Fruit fly (Drosophila melanogaster): Measurements from ENCODE around the gene CG10581.

CG10581 gene

dm6 chr3L:21046107-21046708, 12.2 kb upstream of the CG10581 start (continued):
- TF ChIP-seq CG4318 (GFP tag; optimal IDR thresholded peaks at IDR 0.05) (peak; percentile 41), Sox15 (GFP tag; optimal IDR thresholded peaks at IDR 0.05) (no peak), dsx (GFP tag; optimal IDR thresholded peaks at IDR 0.05; ENCODE audit: poor library complexity, severe bottlenecking) (peak; percentile 15), topi (GFP tag; optimal IDR thresholded peaks at IDR 0.05) (no peak), CG31627 (GFP tag; optimal IDR thresholded peaks at IDR 0.05) (no peak), CG11762 (GFP tag; optimal IDR thresholded peaks at IDR 0.05; ENCODE audit: insufficient read depth) (no peak), Eip78C (GFP tag) (peak; percentile 72), CG1621 (tag; optimal IDR thresholded peaks at IDR 0.05) (no peak), Hr39 (GFP tag; optimal IDR thresholded peaks at IDR 0.05) (no peak), Ets96B (tag; optimal IDR thresholded peaks at IDR 0.05) (peak; percentile 47), CG11902 (GFP tag; optimal IDR thresholded peaks at IDR 0.05) (no peak), CG16779 (tag; optimal IDR thresholded peaks at IDR 0.05) (no peak), Met (GFP tag; optimal IDR thresholded peaks at IDR 0.05) (peak; percentile 14), pdm3 (GFP tag; optimal IDR thresholded peaks at IDR 0.05) (peak; percentile 39)

- TF ChIP-seq CG6163 (GFP tag; IDR thresholded peaks at IDR 0.05) = peak; percentile 12; the same call in 1 of the 3 replicates
- peak; percentile 1 for TF ChIP-seq Eip78C (GFP tag)
- TF ChIP-seq CG10631 (GFP tag; optimal IDR thresholded peaks at IDR 0.05) = peak; percentile 7
- peak; percentile 8 for TF ChIP-seq pdm3 (GFP tag; optimal IDR thresholded peaks at IDR 0.05)
- peak; percentile 41 for TF ChIP-seq CG32006 (GFP tag; optimal IDR thresholded peaks at IDR 0.05)
- TF ChIP-seq vri (GFP tag; optimal IDR thresholded peaks at IDR 0.05) = no peak
- no peak for TF ChIP-seq lz (GFP tag; optimal IDR thresholded peaks at IDR 0.05)
- peak; percentile 32 for TF ChIP-seq acj6 (GFP tag; optimal IDR thresholded peaks at IDR 0.05)
Measured at dm6 chr3L:21044721-21045120, 10.7 kb upstream of the CG10581 start.

dm6 chr3L:21043894-21044682, 10.1 kb upstream of the CG10581 start:
- TF ChIP-seq CG1621 (tag; optimal IDR thresholded peaks at IDR 0.05) (peak; percentile 46), net (GFP tag; optimal IDR thresholded peaks at IDR 0.05) (peak; percentile 16), CG16779 (tag; optimal IDR thresholded peaks at IDR 0.05) (no peak), CG6163 (GFP tag; IDR thresholded peaks at IDR 0.05) (no peak), esn (GFP tag; optimal IDR thresholded peaks at IDR 0.05) (peak; percentile 20), CG11902 (GFP tag; optimal IDR thresholded peaks at IDR 0.05) (no peak), CG31627 (GFP tag; optimal IDR thresholded peaks at IDR 0.05) (peak; percentile 30), Ets96B (tag; optimal IDR thresholded peaks at IDR 0.05) (peak; percentile 52), Smox (GFP tag; optimal IDR thresholded peaks at IDR 0.05) (peak; percentile 19), OdsH (GFP tag; optimal IDR thresholded peaks at IDR 0.05) (peak; percentile 15), Hr4 (GFP tag; optimal IDR thresholded peaks at IDR 0.05) (peak; percentile 61), CG32006 (GFP tag; optimal IDR thresholded peaks at IDR 0.05) (peak; percentile 58), Sox102F (GFP tag; optimal IDR thresholded peaks at IDR 0.05) (peak; percentile 8), dsx (GFP tag; optimal IDR thresholded peaks at IDR 0.05; ENCODE audit: poor library complexity, severe bottlenecking) (peak; percentile 38), Gug (GFP tag; IDR thresholded peaks at IDR 0.05) (no peak), achi (GFP tag; optimal IDR thresholded peaks at IDR 0.05) (peak; percentile 7), Sox14 (GFP tag; optimal IDR thresholded peaks at IDR 0.05) (peak; percentile 21), Sox15 (GFP tag; optimal IDR thresholded peaks at IDR 0.05) (no peak), CG6808 (GFP tag; optimal IDR thresholded peaks at IDR 0.05) (peak; percentile 53), Hr39 (GFP tag; optimal IDR thresholded peaks at IDR 0.05) (peak; percentile 20), cyc (GFP tag; optimal IDR thresholded peaks at IDR 0.05) (peak; percentile 13), pdm3 (GFP tag; optimal IDR thresholded peaks at IDR 0.05) (peak; percentile 40), CG15336 (GFP tag; IDR thresholded peaks at IDR 0.05) (no peak), fkh (GFP tag; optimal IDR thresholded peaks at IDR 0.05) (no peak), Hr38 (GFP tag; optimal IDR thresholded peaks at IDR 0.05) (no peak), Lpt (GFP tag; optimal IDR thresholded peaks at IDR 0.05) (no peak), CG10631 (GFP tag; optimal IDR thresholded peaks at IDR 0.05) (peak; percentile 35), acj6 (GFP tag; optimal IDR thresholded peaks at IDR 0.05) (peak; percentile 39), CG6854 (GFP tag; optimal IDR thresholded peaks at IDR 0.05) (no peak), CG4318 (GFP tag; optimal IDR thresholded peaks at IDR 0.05) (peak; percentile 50), CG34406 (GFP tag; optimal IDR thresholded peaks at IDR 0.05) (no peak), CG8319 (GFP tag; optimal IDR thresholded peaks at IDR 0.05) (no peak), svp (GFP tag) (peak; percentile 61), ss (GFP tag; optimal IDR thresholded peaks at IDR 0.05) (peak; percentile 31 to 59), dac (GFP tag; optimal IDR thresholded peaks at IDR 0.05) (peak; percentile 8), CG8119 (GFP tag; IDR thresholded peaks at IDR 0.05) (0 out of 3 replicates have a peak, but pooled peaks have one; percentile 31), Met (GFP tag; optimal IDR thresholded peaks at IDR 0.05) (no peak), CG3032 (tag; optimal IDR thresholded peaks at IDR 0.05) (peak; percentile 66)
